Worm (Caenorhabditis elegans) whole organism, young adult: ENCODE data around the gene odr-3.

Experiments
- B0019.2 ChIP-seq: fragments of 200-800 bp; sonication (Bioruptor generic); conservative IDR thresholded peaks from 2 replicates; pipeline ENCODE4 v1.3.6; 2022; ENCODE audit warnings: missing genetic modification reagents, missing genetic modification characterization, missing compliant biosample characterization
- C06A6.2 ChIP-seq: fragments of 200-800 bp; sonication (Bioruptor generic); conservative IDR thresholded peaks from 2 replicates; pipeline ENCODE4 v1.3.6; 2022; ENCODE audit warnings: missing genetic modification characterization, missing compliant biosample characterization
- F33H1.4 ChIP-seq: fragments of 200-800 bp; sonication (Bioruptor generic); IDR thresholded peaks from 2 replicates; pipeline ENCODE4 v1.3.6; 2022; ENCODE audit warnings: missing genetic modification reagents, missing genetic modification characterization, missing compliant biosample characterization
- F57A8.1 ChIP-seq: fragments of 200-800 bp; sonication (Bioruptor generic); optimal IDR thresholded peaks from 2 replicates; lab custom pipeline; 2018; ENCODE audit warnings: mild to moderate bottlenecking, missing genetic modification characterization, moderate library complexity, missing compliant biosample characterization
- T26A5.8 ChIP-seq: sonication (generic microtip); optimal IDR thresholded peaks from 2 replicates; lab custom pipeline; 2016; ENCODE audit warnings: missing genetic modification characterization, missing compliant biosample characterization
- akir-1 ChIP-seq: fragments of 200-800 bp; sonication (Bioruptor generic); optimal IDR thresholded peaks from 2 replicates; lab custom pipeline; 2018; ENCODE audit warnings: mild to moderate bottlenecking, missing genetic modification characterization, moderate library complexity, missing compliant biosample characterization
- ama-1 ChIP-seq, 3 experiments: fragments of 150-350 bp in 1 of 3; sonication (generic microtip) in 2 of 3; optimal IDR thresholded peaks; 2 replicates each; lab custom pipeline; 2014 to 2018; ENCODE audit warnings: missing biosample characterization in 2 of 3, missing genetic modification characterization in 2 of 3, missing genetic modification reagents in 2 of 3
- aptf-3 ChIP-seq: fragments of 200-800 bp; sonication (Bioruptor generic); IDR thresholded peaks from 2 replicates; pipeline ENCODE4 v1.3.6; 2022; ENCODE audit warnings: missing genetic modification characterization, missing compliant biosample characterization
- attf-3 ChIP-seq: fragments of 200-800 bp; sonication (Bioruptor generic); conservative IDR thresholded peaks from 2 replicates; pipeline ENCODE4 v1.3.6; 2022; ENCODE audit warnings: missing genetic modification reagents, missing genetic modification characterization, missing compliant biosample characterization
- ceh-79 ChIP-seq: sonication (generic microtip); optimal IDR thresholded peaks from 2 replicates; lab custom pipeline; 2017; ENCODE audit warnings: mild to moderate bottlenecking, missing genetic modification characterization, missing compliant biosample characterization
- chd-7 ChIP-seq: sonication (generic microtip); optimal IDR thresholded peaks from 2 replicates; lab custom pipeline; 2016; ENCODE audit warnings: mild to moderate bottlenecking, missing genetic modification characterization, moderate library complexity, missing compliant biosample characterization
- dpl-1 ChIP-seq: fragments of 150-350 bp; optimal IDR thresholded peaks from 2 replicates; lab custom pipeline; 2014; ENCODE audit warnings: missing biosample characterization, missing genetic modification reagents, missing genetic modification characterization
- hmg-1.2 ChIP-seq: fragments of 200-800 bp; sonication (Bioruptor generic); IDR thresholded peaks from 2 replicates; pipeline ENCODE4 v1.3.6; 2022; ENCODE audit warnings: missing genetic modification reagents, missing genetic modification characterization, missing compliant biosample characterization
- hsf-1 ChIP-seq: fragments of 200-800 bp; sonication (Bioruptor generic); IDR thresholded peaks from 2 replicates; pipeline ENCODE4 v1.3.6; 2022; ENCODE audit warnings: missing genetic modification reagents, missing genetic modification characterization, missing compliant biosample characterization
- let-526 ChIP-seq: fragments of 200-800 bp; sonication (Bioruptor generic); IDR thresholded peaks from 2 replicates; pipeline ENCODE4 v1.3.6; 2022; ENCODE audit warnings: missing genetic modification reagents, missing genetic modification characterization, missing compliant biosample characterization
- lin-54 ChIP-seq: fragments of 200-800 bp; sonication (Bioruptor generic); optimal IDR thresholded peaks from 2 replicates; lab custom pipeline; 2018; ENCODE audit warnings: mild to moderate bottlenecking, missing genetic modification characterization, missing compliant biosample characterization
- lsl-1 ChIP-seq: fragments of 200-800 bp; sonication (Bioruptor generic); optimal IDR thresholded peaks from 2 replicates; lab custom pipeline; 2018; ENCODE audit warnings: mild to moderate bottlenecking, missing genetic modification characterization, moderate library complexity, missing compliant biosample characterization
- lsy-27 ChIP-seq: sonication (generic microtip); optimal IDR thresholded peaks from 2 replicates; lab custom pipeline; 2017; ENCODE audit warnings: missing genetic modification characterization, mild to moderate bottlenecking, missing compliant biosample characterization, antibody characterized with exemption, missing genotype, borderline replicate concordance; ENCODE audit not compliant: insufficient read depth
- madf-8 ChIP-seq: fragments of 200-800 bp; sonication (Bioruptor generic); conservative IDR thresholded peaks from 2 replicates; pipeline ENCODE4 v1.3.6; 2022; ENCODE audit warnings: missing genetic modification reagents, missing genetic modification characterization, missing compliant biosample characterization
- mel-28 ChIP-seq: sonication (generic microtip); optimal IDR thresholded peaks from 2 replicates; lab custom pipeline; 2016; ENCODE audit warnings: borderline replicate concordance, mild to moderate bottlenecking, missing genetic modification characterization, missing compliant biosample characterization
- nhr-120 ChIP-seq: fragments of 200-800 bp; sonication (Bioruptor generic); IDR thresholded peaks from 2 replicates; pipeline ENCODE4 v1.3.6; 2022; ENCODE audit warnings: missing genetic modification characterization, missing compliant biosample characterization
- pha-4 ChIP-seq: fragments of 150-350 bp; sonication (generic microtip); optimal IDR thresholded peaks from 2 replicates; lab custom pipeline; 2014; ENCODE audit warnings: missing biosample characterization, missing genetic modification reagents, missing genetic modification characterization
- rec-8 ChIP-seq, 2 experiments: sonication (generic microtip); optimal IDR thresholded peaks; 2 replicates each; lab custom pipeline; 2016; ENCODE audit warnings: mild to moderate bottlenecking in 2 of 2, missing genetic modification characterization in 2 of 2, missing genetic modification reagents in 2 of 2, missing genotype in 2 of 2, missing biosample characterization in 1 of 2, missing compliant biosample characterization in 1 of 2, moderate library complexity in 1 of 2
- repo-1 ChIP-seq: sonication (generic microtip); optimal IDR thresholded peaks from 2 replicates; lab custom pipeline; 2017; ENCODE audit warnings: mild to moderate bottlenecking, missing genetic modification characterization, missing compliant biosample characterization
- sdz-38 ChIP-seq: sonication (generic microtip); optimal IDR thresholded peaks from 2 replicates; lab custom pipeline; 2016; ENCODE audit warnings: missing genotype, missing genetic modification characterization, missing compliant biosample characterization
- tlf-1 ChIP-seq: fragments of 200-800 bp; sonication (Bioruptor generic); optimal IDR thresholded peaks from 2 replicates; lab custom pipeline; 2018; ENCODE audit warnings: mild to moderate bottlenecking, missing genetic modification characterization, missing compliant biosample characterization
- unc-62 ChIP-seq: fragments of 150-350 bp; optimal IDR thresholded peaks from 2 replicates; lab custom pipeline; 2014; ENCODE audit warnings: missing biosample characterization, missing genetic modification reagents, missing genetic modification characterization
- ztf-22 ChIP-seq: fragments of 200-800 bp; sonication (Bioruptor generic); optimal IDR thresholded peaks from 2 replicates; lab custom pipeline; 2018; ENCODE audit warnings: mild to moderate bottlenecking, missing genetic modification characterization, moderate library complexity, missing compliant biosample characterization
- ztf-28 ChIP-seq: fragments of 200-800 bp; sonication (Bioruptor generic); IDR thresholded peaks from 2 replicates; pipeline ENCODE4 v1.3.6; 2022; ENCODE audit warnings: missing genetic modification reagents, missing genetic modification characterization, missing compliant biosample characterization
- ztf-3 ChIP-seq: fragments of 200-800 bp; sonication (Bioruptor generic); optimal IDR thresholded peaks from 2 replicates; lab custom pipeline; 2018; ENCODE audit warnings: mild to moderate bottlenecking, missing genetic modification characterization, missing compliant biosample characterization

The odr-3 gene

DNA sequence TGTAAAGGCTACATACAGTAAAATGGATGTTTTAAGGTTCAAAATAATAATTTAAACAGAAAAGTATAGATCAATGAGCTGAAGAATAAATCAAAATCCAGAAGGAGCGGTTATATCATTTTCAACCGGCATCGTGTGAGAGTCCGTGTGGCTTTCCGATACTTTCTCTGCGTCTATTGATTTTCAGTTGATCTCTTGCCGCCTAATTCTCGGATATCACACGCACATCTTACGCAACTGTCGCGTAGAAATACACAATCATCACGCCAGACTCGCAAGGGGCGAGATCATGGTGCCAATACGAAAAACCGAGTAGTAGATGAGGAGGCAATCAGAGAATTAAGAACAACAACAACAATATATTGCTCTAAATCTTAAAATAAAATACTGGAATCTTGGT lies 39.5 kb upstream of the odr-3 start:
- TF ChIP-seq hmg-1.2 (peak; percentile 56; the same call in 1 of the 2 replicates), ztf-3 (no peak)
- TF ChIP-seq, all 124 proteins: peak for 1

- no peak for TF ChIP-seq aptf-3 (GFP tag; lab: Robert Waterston, UW)
- TF ChIP-seq ztf-28 (GFP tag; lab: Robert Waterston, UW) = no peak
- no peak for TF ChIP-seq tlf-1 (GFP tag; lab: Kevin White, UChicago)
- no peak for TF ChIP-seq hsf-1 (GFP tag; lab: Robert Waterston, UW)
- no peak for TF ChIP-seq ceh-79 (tag; lab: Kevin White, UChicago)
- no peak for TF ChIP-seq B0019.2
- no peak for TF ChIP-seq let-526 (GFP tag; lab: Robert Waterston, UW)
- no peak for TF ChIP-seq repo-1 (tag; lab: Kevin White, UChicago)
- no peak for TF ChIP-seq mel-28 (tag; lab: Kevin White, UChicago)
- no peak for TF ChIP-seq T26A5.8 (tag; lab: Kevin White, UChicago)
- no peak for TF ChIP-seq chd-7 (tag; lab: Kevin White, UChicago)
- TF ChIP-seq C06A6.2 (GFP tag; lab: Robert Waterston, UW) = no peak
- TF ChIP-seq madf-8 (GFP tag; lab: Robert Waterston, UW) = no peak
- TF ChIP-seq, all 124 proteins: peak for 0
Measured at ce11 chrV:13286525-13286924, 37.2 kb upstream of the odr-3 start.

DNA sequence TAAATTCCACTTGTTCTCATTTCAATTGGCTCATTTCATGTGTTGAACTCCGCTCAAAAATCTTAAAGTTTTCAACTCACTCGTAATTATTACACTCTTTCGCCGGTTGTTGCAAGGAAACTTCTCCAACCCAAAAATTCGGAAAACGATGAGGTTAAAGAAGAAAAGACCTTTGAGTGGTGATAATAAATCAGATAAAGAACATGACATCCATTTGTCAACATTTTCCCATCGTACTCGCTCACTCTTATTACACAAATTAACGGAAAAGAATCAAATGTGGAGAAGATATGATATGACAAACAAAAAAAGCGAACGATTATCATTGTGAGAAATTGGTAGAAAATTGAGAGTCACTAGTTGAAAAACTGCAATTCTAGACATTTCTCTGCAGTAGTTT lies 35.9 kb upstream of the odr-3 start:
- no peak for TF ChIP-seq rec-8 (tag; optimal IDR thresholded peaks at IDR 0.05; lab: Kevin White, UChicago)
- TF ChIP-seq unc-62 (GFP tag; lab: Kevin White, UChicago) = no peak
- TF ChIP-seq F57A8.1 (GFP tag; lab: Kevin White, UChicago) = no peak
- no peak for TF ChIP-seq ztf-22 (GFP tag; lab: Kevin White, UChicago)
- no peak for TF ChIP-seq let-526 (GFP tag; lab: Robert Waterston, UW)

ce11 chrV:13282958-13283357 lies 33.6 kb upstream of the odr-3 start:
- no peak for TF ChIP-seq pha-4
- TF ChIP-seq nhr-120 (GFP tag; lab: Robert Waterston, UW) = no peak
- no peak for TF ChIP-seq ama-1 (optimal IDR thresholded peaks at IDR 0.05; lab: Kevin White, UChicago)
- no peak for TF ChIP-seq ama-1 (GFP tag; optimal IDR thresholded peaks at IDR 0.05; lab: Kevin White, UChicago)
- TF ChIP-seq lsl-1 = no peak
- no peak for TF ChIP-seq attf-3 (GFP tag; lab: Robert Waterston, UW)
- no peak for TF ChIP-seq hsf-1 (GFP tag; lab: Robert Waterston, UW)
- no peak for TF ChIP-seq B0019.2
- no peak for TF ChIP-seq aptf-3 (GFP tag; lab: Robert Waterston, UW)
- no peak for TF ChIP-seq akir-1
- TF ChIP-seq sdz-38 (tag; lab: Kevin White, UChicago) = no peak
- no peak for TF ChIP-seq lin-54

ce11 chrV:13280382-13280781 lies 31.0 kb upstream of the odr-3 start:
- TF ChIP-seq dpl-1 (GFP tag; lab: Kevin White, UChicago) (no peak), madf-8 (GFP tag; lab: Robert Waterston, UW) (no peak), ztf-28 (GFP tag; lab: Robert Waterston, UW) (no peak), hsf-1 (GFP tag; lab: Robert Waterston, UW) (no peak), F33H1.4 (no peak), nhr-120 (GFP tag; lab: Robert Waterston, UW) (no peak), lsy-27 (tag; lab: Kevin White, UChicago) (no peak)
- TF ChIP-seq, all 124 proteins: peak for 0
